Fruit fly (Drosophila melanogaster) whole organism, pupa: Measurements from ENCODE around the gene Rad1.
A peak's percentile ranks its signal among the peaks of the same experiment; 100 is the strongest.

Source experiments
- CG10348 ChIP-seq: fragments of 200-800 bp; sonication (Bioruptor generic); IDR thresholded peaks from 2 replicates; pipeline ENCODE4 v1.3.6; 2022; ENCODE audit warnings: missing biosample characterization, missing genetic modification characterization
- CG12605 ChIP-seq: fragments of 200-800 bp; sonication (Bioruptor generic); IDR thresholded peaks from 2 replicates; pipeline ENCODE4 v1.3.6; 2022; ENCODE audit warnings: missing biosample characterization, missing genetic modification characterization
- CG13204 ChIP-seq: fragments of 200-800 bp; sonication (Bioruptor generic); optimal IDR thresholded peaks from 2 replicates; lab custom pipeline; 2018; ENCODE audit warnings: missing biosample characterization, mild to moderate bottlenecking, missing genetic modification characterization, moderate library complexity
- CG14655 ChIP-seq: fragments of 200-800 bp; sonication (Bioruptor generic); optimal IDR thresholded peaks from 3 replicates; lab custom pipeline; 2017; ENCODE audit warnings: mild to moderate bottlenecking, missing biosample characterization, missing genetic modification reagents, missing genetic modification characterization
- CG15710 ChIP-seq: fragments of 200-800 bp; sonication (Bioruptor generic); optimal IDR thresholded peaks from 2 replicates; lab custom pipeline; 2018; ENCODE audit warnings: missing biosample characterization, mild to moderate bottlenecking, missing genetic modification characterization, moderate library complexity
- CG17806 ChIP-seq: fragments of 200-800 bp; sonication (Bioruptor generic); optimal IDR thresholded peaks from 2 replicates; lab custom pipeline; 2018; ENCODE audit warnings: missing biosample characterization, mild to moderate bottlenecking, missing genetic modification characterization, moderate library complexity
- CG32121 ChIP-seq: fragments of 200-800 bp; sonication (Bioruptor generic); IDR thresholded peaks from 2 replicates; pipeline ENCODE4 v1.3.6; 2022; ENCODE audit warnings: missing biosample characterization, missing genetic modification characterization
- CG34367 ChIP-seq: fragments of 200-800 bp; sonication (Bioruptor generic); optimal IDR thresholded peaks from 2 replicates; lab custom pipeline; 2018; ENCODE audit warnings: missing biosample characterization, mild to moderate bottlenecking, missing genetic modification characterization
- CG4496 ChIP-seq: fragments of 200-800 bp; sonication (Bioruptor generic); IDR thresholded peaks from 3 replicates; pipeline ENCODE4 v1.3.6; 2022; ENCODE audit warnings: missing biosample characterization, missing genetic modification characterization
- CG8159 ChIP-seq: fragments of 200-800 bp; sonication (Bioruptor generic); optimal IDR thresholded peaks from 3 replicates; lab custom pipeline; 2018; ENCODE audit warnings: missing biosample characterization, mild to moderate bottlenecking, missing genetic modification characterization, moderate library complexity
- CG8301 ChIP-seq: fragments of 200-800 bp; sonication (Bioruptor generic); optimal IDR thresholded peaks from 2 replicates; lab custom pipeline; 2018; ENCODE audit warnings: missing biosample characterization, mild to moderate bottlenecking, missing genetic modification characterization
- CG9948 ChIP-seq: fragments of 200-800 bp; sonication (Bioruptor generic); optimal IDR thresholded peaks from 2 replicates; lab custom pipeline; 2018; ENCODE audit warnings: missing biosample characterization, mild to moderate bottlenecking, missing genetic modification characterization, moderate library complexity
- D1 ChIP-seq: fragments of 200-800 bp; sonication (Bioruptor generic); optimal IDR thresholded peaks from 2 replicates; lab custom pipeline; 2018; ENCODE audit warnings: missing biosample characterization, mild to moderate bottlenecking, missing genetic modification characterization, moderate library complexity
- EcR ChIP-seq: fragments of 200-800 bp; sonication (Bioruptor generic); optimal IDR thresholded peaks from 3 replicates; lab custom pipeline; 2019; ENCODE audit warnings: missing biosample characterization, missing genetic modification characterization, mild to moderate bottlenecking, moderate library complexity, missing genetic modification reagents
- Ets98B ChIP-seq: fragments of 200-800 bp; sonication (Bioruptor generic); IDR thresholded peaks from 2 replicates; pipeline ENCODE4 v1.3.6; 2022; ENCODE audit warnings: missing biosample characterization, missing genetic modification characterization
- Pif1A ChIP-seq: fragments of 200-800 bp; sonication (Bioruptor generic); optimal IDR thresholded peaks from 3 replicates; lab custom pipeline; 2016; ENCODE audit warnings: missing biosample characterization, missing genetic modification characterization
- Pif1B ChIP-seq: fragments of 200-800 bp; sonication (Bioruptor generic); optimal IDR thresholded peaks from 3 replicates; lab custom pipeline; 2016; ENCODE audit warnings: missing biosample characterization, missing genetic modification characterization
- Snoo ChIP-seq: fragments of 200-800 bp; sonication (Bioruptor generic); optimal IDR thresholded peaks from 3 replicates; lab custom pipeline; 2017; ENCODE audit warnings: missing biosample characterization, mild to moderate bottlenecking, missing genetic modification characterization, inconsistent platforms
- fd96Ca ChIP-seq: fragments of 200-800 bp; sonication (Bioruptor generic); IDR thresholded peaks from 3 replicates; pipeline ENCODE4 v1.3.6; 2022; ENCODE audit warnings: missing biosample characterization, missing genetic modification characterization
- gl ChIP-seq: fragments of 200-800 bp; sonication (Bioruptor generic); optimal IDR thresholded peaks from 2 replicates; lab custom pipeline; 2018; ENCODE audit warnings: missing biosample characterization, mild to moderate bottlenecking, missing genetic modification characterization
- rn ChIP-seq: fragments of 200-800 bp; sonication (Bioruptor generic); IDR thresholded peaks from 2 replicates; pipeline ENCODE4 v1.3.6; 2022; ENCODE audit warnings: missing biosample characterization, missing genetic modification characterization

Rad1 gene

dm6 chr2L:2585285-2585684 is 10.4 kb upstream of the Rad1 start, which contains the start of gene Drp1:
TSS of gene Drp1 (minus strand) at chr2L:2585430.
- TF ChIP-seq CG4496 (GFP tag; lab: Robert Waterston, UW) (0 out of 3 replicates have a peak, but pooled peaks have one; percentile 32), CG17806 (tag; lab: Kevin White, UChicago) (no peak)

dm6 chr2L:2584461-2585056 is 9.7 kb upstream of the Rad1 start:
- no peak for TF ChIP-seq Snoo (tag; lab: Kevin White, UChicago)
- TF ChIP-seq EcR: peak; percentile 72
- peak; percentile 41 for TF ChIP-seq CG8301
- TF ChIP-seq Pif1A (GFP tag; lab: Kevin White, UChicago): no peak
- TF ChIP-seq CG17806 (tag; lab: Kevin White, UChicago): peak; percentile 23
- no peak for TF ChIP-seq Pif1B (GFP tag; lab: Kevin White, UChicago)
- no peak for TF ChIP-seq CG9948 (tag; lab: Kevin White, UChicago)
- TF ChIP-seq Ets98B (GFP tag; lab: Robert Waterston, UW): peak; percentile 40
- no peak for TF ChIP-seq CG10348 (GFP tag; lab: Robert Waterston, UW)
- peak; percentile 9 for TF ChIP-seq CG8159 (tag; lab: Kevin White, UChicago)
- TF ChIP-seq CG4496 (GFP tag; lab: Robert Waterston, UW): peak; percentile 46; the same call in 1 of the 3 replicates
- TF ChIP-seq CG13204: no peak
- peak; percentile 23 for TF ChIP-seq CG15710 (tag; lab: Kevin White, UChicago)
- peak; percentile 17; the same call in 1 of the 2 replicates for TF ChIP-seq CG32121 (GFP tag; lab: Robert Waterston, UW)
- TF ChIP-seq fd96Ca: peak; percentile 62; the same call in 1 of the 3 replicates
- peak; percentile 21; the same call in 1 of the 2 replicates for TF ChIP-seq CG12605
- peak; percentile 42 for TF ChIP-seq gl (tag; lab: Kevin White, UChicago)
- TF ChIP-seq CG14655: no peak
- TF ChIP-seq D1 (tag; lab: Kevin White, UChicago): no peak
- no peak for TF ChIP-seq rn (GFP tag; lab: Robert Waterston, UW)
- TF ChIP-seq CG34367 (tag; lab: Kevin White, UChicago): peak; percentile 14

dm6 chr2L:2579669-2580351 is 5.0 kb upstream of the Rad1 start, which contains the start of the genes ND-B17.2 and Arpc5:
TSS of gene ND-B17.2 (minus strand) at chr2L:2580172.
TSS of gene Arpc5 (plus strand) at chr2L:2580292.
- peak; percentile 19 for TF ChIP-seq CG8159 (tag; lab: Kevin White, UChicago)
- peak; percentile 1 for TF ChIP-seq CG15710 (tag; lab: Kevin White, UChicago)
- no peak for TF ChIP-seq Pif1A (GFP tag; lab: Kevin White, UChicago)

- TF ChIP-seq D1 (tag; lab: Kevin White, UChicago) (no peak), CG15710 (tag; lab: Kevin White, UChicago) (no peak), Snoo (tag; lab: Kevin White, UChicago) (no peak), CG12605 (no peak), rn (GFP tag; lab: Robert Waterston, UW) (no peak), EcR (no peak), CG32121 (GFP tag; lab: Robert Waterston, UW) (no peak), CG8301 (no peak), Pif1B (GFP tag; lab: Kevin White, UChicago) (no peak)
- TF ChIP-seq, all 21 proteins: peak for 0
These were observed 2.5 kb upstream of the Rad1 start, which contains the start of gene Elba2 for dm6 chr2L:2577361-2577737. TSS of gene Elba2 (plus strand) at chr2L:2577687.

dm6 chr2L:2576565-2577360 is 1.9 kb upstream of the Rad1 start, which contains the start of gene insv:
TSS of gene insv (minus strand) at chr2L:2576997.
- TF ChIP-seq CG15710 (tag; lab: Kevin White, UChicago): peak; percentile 3
- no peak for TF ChIP-seq EcR

dm6 chr2L:2572937-2573336 is 1.9 kb downstream of the Rad1 start, which contains the start of gene Cyp309a2:
TSS of gene Cyp309a2 (minus strand) at chr2L:2573037.
- TF ChIP-seq CG12605 (no peak), Snoo (tag; lab: Kevin White, UChicago) (no peak), Ets98B (GFP tag; lab: Robert Waterston, UW) (no peak), CG14655 (no peak), CG32121 (GFP tag; lab: Robert Waterston, UW) (no peak), CG13204 (no peak), Pif1B (GFP tag; lab: Kevin White, UChicago) (no peak)
